Worm (Caenorhabditis elegans) whole organism, L3 larva: Measurements from ENCODE around the gene sru-2.

Experiments
- R02D3.7 ChIP-seq: fragments of 150-350 bp; optimal IDR thresholded peaks from 2 replicates; lab custom pipeline; 2014; ENCODE audit warnings: missing biosample characterization, missing genetic modification characterization
- ZK546.5 ChIP-seq: sonication (generic microtip); optimal IDR thresholded peaks from 2 replicates; lab custom pipeline; 2017; ENCODE audit warnings: missing biosample characterization, missing genetic modification characterization
- aly-2 ChIP-seq: fragments of 150-350 bp; optimal IDR thresholded peaks from 2 replicates; lab custom pipeline; 2014; ENCODE audit warnings: missing biosample characterization, missing genetic modification characterization
- ama-1 ChIP-seq: fragments of 150-350 bp; optimal IDR thresholded peaks from 2 replicates; lab custom pipeline; 2018
- ceh-16 ChIP-seq: sonication (generic microtip); optimal IDR thresholded peaks from 2 replicates; lab custom pipeline; 2017; ENCODE audit warnings: missing biosample characterization, missing genetic modification characterization
- ceh-28 ChIP-seq: fragments of 150-350 bp; optimal IDR thresholded peaks from 2 replicates; lab custom pipeline; 2014; ENCODE audit warnings: missing biosample characterization, missing genetic modification reagents, missing genetic modification characterization
- ceh-82 ChIP-seq: fragments of 150-350 bp; optimal IDR thresholded peaks from 2 replicates; lab custom pipeline; 2014; ENCODE audit warnings: missing biosample characterization, missing genetic modification characterization
- ceh-9 ChIP-seq: sonication (generic microtip); optimal IDR thresholded peaks from 2 replicates; lab custom pipeline; 2018; ENCODE audit warnings: missing biosample characterization, missing genetic modification characterization
- daf-12 ChIP-seq: fragments of 150-350 bp; optimal IDR thresholded peaks from 2 replicates; lab custom pipeline; 2014; ENCODE audit warnings: missing biosample characterization, missing genetic modification reagents, missing genetic modification characterization
- egl-27 ChIP-seq: sonication (generic microtip); optimal IDR thresholded peaks from 4 replicates; lab custom pipeline; 2017; ENCODE audit warnings: missing biosample characterization, missing genetic modification reagents, missing genetic modification characterization
- egl-5 ChIP-seq: fragments of 150-350 bp; optimal IDR thresholded peaks from 2 replicates; lab custom pipeline; 2017; ENCODE audit warnings: missing biosample characterization, missing genetic modification reagents, missing genetic modification characterization, inconsistent platforms
- elt-1 ChIP-seq: fragments of 150-350 bp; optimal IDR thresholded peaks from 2 replicates; lab custom pipeline; 2014; ENCODE audit warnings: missing biosample characterization, missing genetic modification characterization
- elt-2 ChIP-seq: sonication (generic microtip); optimal IDR thresholded peaks from 2 replicates; lab custom pipeline; 2016; ENCODE audit warnings: missing genetic modification reagents, mild to moderate bottlenecking, missing genetic modification characterization, missing compliant biosample characterization
- elt-3 ChIP-seq, 3 experiments: fragments of 150-350 bp in 1 of 3; sonication (generic microtip) in 2 of 3; optimal IDR thresholded peaks; 2 replicates in 2 of 3; 4 replicates in 1 of 3; lab custom pipeline; 2014 to 2017; ENCODE audit warnings: missing biosample characterization in 3 of 3, missing genetic modification characterization in 3 of 3
- eor-1 ChIP-seq, 2 experiments: fragments of 150-350 bp; optimal IDR thresholded peaks; 2 replicates each; lab custom pipeline; 2014 to 2018; ENCODE audit warnings: missing biosample characterization in 2 of 2, missing genetic modification characterization in 2 of 2
- fkh-10 ChIP-seq: sonication (generic microtip); optimal IDR thresholded peaks from 2 replicates; lab custom pipeline; 2017; ENCODE audit warnings: missing biosample characterization, missing genetic modification reagents, missing genetic modification characterization
- fkh-2 ChIP-seq: fragments of 150-350 bp; optimal IDR thresholded peaks from 2 replicates; lab custom pipeline; 2014; ENCODE audit warnings: missing biosample characterization, missing genetic modification reagents, missing genetic modification characterization
- fos-1 ChIP-seq: fragments of 150-350 bp; optimal IDR thresholded peaks from 2 replicates; lab custom pipeline; 2014; ENCODE audit warnings: missing biosample characterization, missing genetic modification characterization
- hmg-11 ChIP-seq: sonication (generic microtip); optimal IDR thresholded peaks from 2 replicates; lab custom pipeline; 2016; ENCODE audit warnings: missing genetic modification characterization, missing compliant biosample characterization
- jun-1 ChIP-seq: fragments of 150-350 bp; optimal IDR thresholded peaks from 2 replicates; lab custom pipeline; 2014; ENCODE audit warnings: missing biosample characterization, missing genetic modification reagents, missing genetic modification characterization
- lin-15B ChIP-seq: fragments of 150-350 bp; optimal IDR thresholded peaks from 2 replicates; lab custom pipeline; 2014; ENCODE audit warnings: missing biosample characterization, missing genetic modification characterization
- lin-39 ChIP-seq: fragments of 150-350 bp; optimal IDR thresholded peaks from 2 replicates; lab custom pipeline; 2018; ENCODE audit warnings: missing biosample characterization, missing genetic modification reagents, missing genetic modification characterization
- lsy-12 ChIP-seq: sonication (generic microtip); optimal IDR thresholded peaks from 2 replicates; lab custom pipeline; 2016; ENCODE audit warnings: mild to moderate bottlenecking, missing genetic modification characterization, missing compliant biosample characterization
- mdl-1 ChIP-seq: fragments of 150-350 bp; optimal IDR thresholded peaks from 2 replicates; lab custom pipeline; 2014; ENCODE audit warnings: missing biosample characterization, missing genetic modification characterization
- mml-1 ChIP-seq: fragments of 150-350 bp; sonication (generic microtip); optimal IDR thresholded peaks from 3 replicates; lab custom pipeline; 2014; ENCODE audit warnings: missing biosample characterization, missing genetic modification characterization
- nfya-1 ChIP-seq: sonication (generic microtip); optimal IDR thresholded peaks from 2 replicates; lab custom pipeline; 2017; ENCODE audit warnings: missing genetic modification characterization, mild to moderate bottlenecking, missing compliant biosample characterization, antibody characterized with exemption, moderate library complexity; ENCODE audit not compliant: insufficient read depth
- nhr-11 ChIP-seq: fragments of 150-350 bp; optimal IDR thresholded peaks from 2 replicates; lab custom pipeline; 2014; ENCODE audit warnings: missing biosample characterization, missing genetic modification characterization
- nhr-12 ChIP-seq: fragments of 150-350 bp; optimal IDR thresholded peaks from 2 replicates; lab custom pipeline; 2014; ENCODE audit warnings: missing biosample characterization, missing genetic modification characterization
- nhr-23 ChIP-seq: fragments of 150-350 bp; optimal IDR thresholded peaks from 2 replicates; lab custom pipeline; 2014; ENCODE audit warnings: missing biosample characterization, missing genetic modification reagents, missing genetic modification characterization
- nhr-237 ChIP-seq: fragments of 150-350 bp; optimal IDR thresholded peaks from 2 replicates; lab custom pipeline; 2014; ENCODE audit warnings: missing biosample characterization, missing genetic modification characterization
- nhr-25 ChIP-seq: sonication (generic microtip); optimal IDR thresholded peaks from 2 replicates; lab custom pipeline; 2017; ENCODE audit warnings: missing biosample characterization, missing genetic modification characterization
- nhr-28 ChIP-seq: fragments of 150-350 bp; optimal IDR thresholded peaks from 2 replicates; lab custom pipeline; 2014; ENCODE audit warnings: missing biosample characterization, missing genetic modification characterization
- nhr-43 ChIP-seq: sonication (generic microtip); optimal IDR thresholded peaks from 2 replicates; lab custom pipeline; 2016; ENCODE audit warnings: mild to moderate bottlenecking, missing genetic modification characterization, missing compliant biosample characterization; ENCODE audit not compliant: poor library complexity, severe bottlenecking
- nhr-67 ChIP-seq: fragments of 150-350 bp; optimal IDR thresholded peaks from 2 replicates; lab custom pipeline; 2014; ENCODE audit warnings: missing biosample characterization, missing genetic modification characterization
- nhr-76 ChIP-seq: fragments of 150-350 bp; sonication (generic microtip); optimal IDR thresholded peaks from 5 replicates; lab custom pipeline; 2014; ENCODE audit warnings: missing biosample characterization, missing genetic modification characterization
- nhr-77 ChIP-seq: fragments of 150-350 bp; optimal IDR thresholded peaks from 2 replicates; lab custom pipeline; 2014; ENCODE audit warnings: missing biosample characterization, missing genetic modification characterization
- pha-4 ChIP-seq: fragments of 150-350 bp; optimal IDR thresholded peaks from 2 replicates; lab custom pipeline; 2014; ENCODE audit warnings: missing biosample characterization, missing genetic modification reagents, missing genetic modification characterization
- pqm-1 ChIP-seq: fragments of 150-350 bp; optimal IDR thresholded peaks from 2 replicates; lab custom pipeline; 2017; ENCODE audit warnings: missing biosample characterization, missing genetic modification characterization, inconsistent platforms
- sea-2 ChIP-seq: fragments of 150-350 bp; sonication (generic microtip); optimal IDR thresholded peaks from 4 replicates; lab custom pipeline; 2014; ENCODE audit warnings: missing biosample characterization, missing genetic modification reagents, missing genetic modification characterization
- skn-1 ChIP-seq: fragments of 150-350 bp; optimal IDR thresholded peaks from 2 replicates; lab custom pipeline; 2014; ENCODE audit warnings: missing biosample characterization, missing genetic modification characterization
- snpc-4 ChIP-seq: fragments of 150-350 bp; optimal IDR thresholded peaks from 2 replicates; lab custom pipeline; 2014; ENCODE audit warnings: missing biosample characterization, missing genetic modification characterization
- tbx-2 ChIP-seq: sonication (generic microtip); optimal IDR thresholded peaks from 2 replicates; lab custom pipeline; 2016; ENCODE audit warnings: mild to moderate bottlenecking, missing genetic modification characterization, missing compliant biosample characterization
- unc-39 ChIP-seq: sonication (generic microtip); optimal IDR thresholded peaks from 4 replicates; lab custom pipeline; 2017; ENCODE audit warnings: missing biosample characterization, missing genetic modification characterization
- unc-62 ChIP-seq: fragments of 150-350 bp; sonication (generic microtip); optimal IDR thresholded peaks from 4 replicates; lab custom pipeline; 2014; ENCODE audit warnings: missing biosample characterization, missing genetic modification reagents, missing genetic modification characterization
- zag-1 ChIP-seq: fragments of 150-350 bp; optimal IDR thresholded peaks from 2 replicates; lab custom pipeline; 2014; ENCODE audit warnings: missing biosample characterization, missing genetic modification characterization
- ztf-11 ChIP-seq: fragments of 150-350 bp; optimal IDR thresholded peaks from 2 replicates; lab custom pipeline; 2014; ENCODE audit warnings: missing biosample characterization, missing genetic modification characterization
- ztf-4 ChIP-seq: fragments of 150-350 bp; optimal IDR thresholded peaks from 2 replicates; lab custom pipeline; 2014; ENCODE audit warnings: missing biosample characterization, missing genetic modification characterization

Gene sru-2

ce11 chrIV:9441391-9441790, 44.7 kb upstream of the sru-2 start:
- TF ChIP-seq eor-1 (tag; optimal IDR thresholded peaks at IDR 0.05; lab: Kevin White, UChicago): no peak
- peak; percentile 20 for TF ChIP-seq pha-4 (tag; lab: Kevin White, UChicago)
- TF ChIP-seq pqm-1: peak; percentile 28
- TF ChIP-seq aly-2 (tag; lab: Kevin White, UChicago): no peak
- TF ChIP-seq nfya-1: no peak
- peak; percentile 79 for TF ChIP-seq elt-2 (tag; lab: Kevin White, UChicago)

ce11 chrIV:9442106-9442532, 44.0 kb upstream of the sru-2 start:
- TF ChIP-seq jun-1: peak; percentile 64
- TF ChIP-seq R02D3.7 (tag; lab: Kevin White, UChicago): no peak
- no peak for TF ChIP-seq daf-12 (tag; lab: Kevin White, UChicago)
- no peak for TF ChIP-seq ztf-11 (tag; lab: Kevin White, UChicago)
- no peak for TF ChIP-seq egl-27 (tag; lab: Kevin White, UChicago)
- no peak for TF ChIP-seq ceh-16 (tag; lab: Kevin White, UChicago)
- no peak for TF ChIP-seq nhr-11 (tag; lab: Kevin White, UChicago)
- TF ChIP-seq lsy-12 (tag; lab: Kevin White, UChicago): peak; percentile 67
- TF ChIP-seq skn-1 (tag; lab: Kevin White, UChicago): peak; percentile 86
- no peak for TF ChIP-seq nhr-12 (tag; lab: Kevin White, UChicago)
- peak; percentile 23 for TF ChIP-seq nfya-1
- TF ChIP-seq nhr-67 (tag; lab: Kevin White, UChicago): no peak
- no peak for TF ChIP-seq unc-62
- TF ChIP-seq nhr-43 (tag; lab: Kevin White, UChicago): peak; percentile 53
- peak; percentile 96 for TF ChIP-seq pqm-1
- no peak for TF ChIP-seq nhr-77 (tag; lab: Kevin White, UChicago)
- TF ChIP-seq mml-1 (tag; lab: Kevin White, UChicago): no peak
- peak; percentile 88 for TF ChIP-seq nhr-25 (tag; lab: Kevin White, UChicago)
- TF ChIP-seq sea-2 (GFP tag; lab: Kevin White, UChicago): no peak
- no peak for TF ChIP-seq zag-1
- TF ChIP-seq tbx-2: peak; percentile 9
- TF ChIP-seq elt-3 (tag; optimal IDR thresholded peaks at IDR 0.05; lab: Kevin White, UChicago): peak in 2 of 3 experiments; percentile 22 to 50
- no peak for TF ChIP-seq lin-15B (tag; lab: Kevin White, UChicago)
- no peak for TF ChIP-seq fkh-2 (tag; lab: Kevin White, UChicago)
- no peak for TF ChIP-seq nhr-237 (tag; lab: Kevin White, UChicago)
- TF ChIP-seq ama-1 (lab: Kevin White, UChicago): no peak
- TF ChIP-seq unc-39 (tag; lab: Kevin White, UChicago): no peak
- no peak for TF ChIP-seq eor-1 (tag; optimal IDR thresholded peaks at IDR 0.05; lab: Kevin White, UChicago)
- TF ChIP-seq snpc-4 (tag; lab: Kevin White, UChicago): peak; percentile 13
- TF ChIP-seq ceh-9 (tag; lab: Kevin White, UChicago): no peak
- TF ChIP-seq pha-4 (tag; lab: Kevin White, UChicago): peak; percentile 99
- no peak for TF ChIP-seq aly-2 (tag; lab: Kevin White, UChicago)
- TF ChIP-seq ceh-28 (tag; lab: Kevin White, UChicago): no peak
- TF ChIP-seq fos-1 (tag; lab: Kevin White, UChicago): peak; percentile 58
- TF ChIP-seq ZK546.5 (tag; lab: Kevin White, UChicago): no peak
- TF ChIP-seq ztf-4 (tag; lab: Kevin White, UChicago): peak; percentile 30
- no peak for TF ChIP-seq hmg-11 (tag; lab: Kevin White, UChicago)
- TF ChIP-seq lin-39 (tag; lab: Kevin White, UChicago): no peak
- peak; percentile 97 for TF ChIP-seq elt-2 (tag; lab: Kevin White, UChicago)
- no peak for TF ChIP-seq nhr-76 (tag; lab: Kevin White, UChicago)
- peak; percentile 71 for TF ChIP-seq elt-1 (tag; lab: Kevin White, UChicago)
- TF ChIP-seq ceh-82 (tag; lab: Kevin White, UChicago): no peak
- peak; percentile 88 for TF ChIP-seq nhr-23
- no peak for TF ChIP-seq fkh-10 (GFP tag; lab: Kevin White, UChicago)
- TF ChIP-seq egl-5 (tag; lab: Kevin White, UChicago): no peak
- no peak for TF ChIP-seq nhr-28
- TF ChIP-seq mdl-1: peak; percentile 35
